Fruit fly (Drosophila melanogaster): ENCODE results near the gene CG13082.

Gene CG13082

dm6 chr2L:19582185-19582584 is 44.0 kb downstream of the CG13082 start, which contains the start of gene Hakai (continued):
- TF ChIP-seq CG4617 (GFP tag; optimal IDR thresholded peaks at IDR 0.05; ENCODE audit: borderline replicate concordance) (peak; percentile 93), CG13775 (GFP tag; optimal IDR thresholded peaks at IDR 0.05) (peak; percentile 71), esg (GFP tag; conservative IDR thresholded peaks at IDR 0.05) (peak; percentile 48), CG11560 (tag; IDR thresholded peaks at IDR 0.05) (peak; percentile 33; the same call in 1 of the 3 replicates), CG7745 (tag; optimal IDR thresholded peaks at IDR 0.05) (no peak), CG32772 (GFP tag; IDR thresholded peaks at IDR 0.05) (peak; percentile 56; the same call in 1 of the 2 replicates), Dll (GFP tag; IDR thresholded peaks at IDR 0.05; ENCODE audit: partially characterized antibody) (peak; percentile 62; the same call in 3 of the 4 replicates), org-1 (GFP tag; optimal IDR thresholded peaks at IDR 0.05) (no peak), sob (GFP tag; IDR thresholded peaks at IDR 0.05) (peak; percentile 60), CG11504 (tag; optimal IDR thresholded peaks at IDR 0.05) (peak; percentile 55), CG34376 (GFP tag; optimal IDR thresholded peaks at IDR 0.05) (peak; percentile 82), yki (optimal IDR thresholded peaks at IDR 0.05) (no peak), ind (GFP tag; optimal IDR thresholded peaks at IDR 0.05) (peak; percentile 77), CG10321 (GFP tag; IDR thresholded peaks at IDR 0.05) (peak; percentile 21; the same call in 1 of the 2 replicates), eyg (GFP tag; optimal IDR thresholded peaks at IDR 0.05) (peak; percentile 58), Ravus (GFP tag; IDR thresholded peaks at IDR 0.05) (no peak), zen2 (GFP tag; IDR thresholded peaks at IDR 0.05; ENCODE audit: partially characterized antibody) (no peak), fd96Cb (tag; optimal IDR thresholded peaks at IDR 0.05) (peak; percentile 38), CG14667 (GFP tag; IDR thresholded peaks at IDR 0.05) (0 out of 2 replicates have a peak, but pooled peaks have one; percentile 26), psq (GFP tag; optimal IDR thresholded peaks at IDR 0.05) (no peak), usp (GFP tag; optimal IDR thresholded peaks at IDR 0.05) (no peak), her (GFP tag; optimal IDR thresholded peaks at IDR 0.05) (peak; percentile 58), insv (GFP tag; optimal IDR thresholded peaks at IDR 0.05) (no peak), lbe (GFP tag; optimal IDR thresholded peaks at IDR 0.05) (no peak), CG14965 (GFP tag; optimal IDR thresholded peaks at IDR 0.05; ENCODE audit: borderline replicate concordance) (no peak), kni (GFP tag; optimal IDR thresholded peaks at IDR 0.05) (no peak), Lhr (GFP tag; optimal IDR thresholded peaks at IDR 0.05) (peak; percentile 70), slp2 (GFP tag; optimal IDR thresholded peaks at IDR 0.05) (peak; percentile 40), slou (GFP tag; optimal IDR thresholded peaks at IDR 0.05) (peak; percentile 48), CG1832 (GFP tag; optimal IDR thresholded peaks at IDR 0.05) (peak; percentile 13), hth (optimal IDR thresholded peaks at IDR 0.05) (no peak), CG30403 (GFP tag; optimal IDR thresholded peaks at IDR 0.05) (peak; percentile 77), vvl (GFP tag; IDR thresholded peaks at IDR 0.05) (peak; percentile 68), wdn (GFP tag; IDR thresholded peaks at IDR 0.05) (no peak), chm (GFP tag; IDR thresholded peaks at IDR 0.05) (0 out of 2 replicates have a peak, but pooled peaks have one; percentile 12), Dref (GFP tag; IDR thresholded peaks at IDR 0.05) (peak; percentile 48), CG17359 (tag; optimal IDR thresholded peaks at IDR 0.05) (no peak), unc-4 (GFP tag; IDR thresholded peaks at IDR 0.05; ENCODE audit: partially characterized antibody) (peak; percentile 54), ac (GFP tag; optimal IDR thresholded peaks at IDR 0.05) (no peak), CG4282 (GFP tag; optimal IDR thresholded peaks at IDR 0.05) (no peak), cad (GFP tag; optimal IDR thresholded peaks at IDR 0.05) (no peak), bab2 (GFP tag; optimal IDR thresholded peaks at IDR 0.05) (peak; percentile 72), emc (GFP tag; optimal IDR thresholded peaks at IDR 0.05) (peak; percentile 35), CG3065 (GFP tag; optimal IDR thresholded peaks at IDR 0.05) (peak; percentile 23), row (GFP tag; IDR thresholded peaks at IDR 0.05) (peak; percentile 73), knrl (GFP tag; IDR thresholded peaks at IDR 0.05; ENCODE audit: partially characterized antibody) (peak; percentile 32; the same call in 1 of the 3 replicates), CG14860 (GFP tag; IDR thresholded peaks at IDR 0.05; ENCODE audit: partially characterized antibody) (0 out of 3 replicates have a peak, but pooled peaks have one; percentile 28), Ets65A (GFP tag) (peak; percentile 94), jing (GFP tag; optimal IDR thresholded peaks at IDR 0.05) (no peak), run (tag; optimal IDR thresholded peaks at IDR 0.05) (no peak), gro (GFP tag; optimal IDR thresholded peaks at IDR 0.05) (peak; percentile 37), nau (GFP tag; optimal IDR thresholded peaks at IDR 0.05) (no peak)
